Worm (Caenorhabditis elegans) whole organism, L2 larva: ENCODE data around the gene unc-50.
A peak's percentile ranks its signal among the peaks of the same experiment; 100 is the strongest.

Experiments
- C34F6.9 ChIP-seq: fragments of 150-350 bp; optimal IDR thresholded peaks from 2 replicates; lab custom pipeline; 2014; ENCODE audit warnings: missing biosample characterization, missing genetic modification characterization
- F13H6.1 ChIP-seq: sonication (generic microtip); optimal IDR thresholded peaks from 2 replicates; lab custom pipeline; 2016; ENCODE audit warnings: missing genetic modification characterization, missing compliant biosample characterization
- R02D3.7 ChIP-seq: fragments of 150-350 bp; optimal IDR thresholded peaks from 2 replicates; lab custom pipeline; 2014; ENCODE audit warnings: missing biosample characterization, missing genetic modification characterization
- Y55F3AM.14 ChIP-seq: fragments of 200-800 bp; sonication (Bioruptor generic); optimal IDR thresholded peaks from 2 replicates; lab custom pipeline; 2018; ENCODE audit warnings: mild to moderate bottlenecking, missing genetic modification characterization, missing compliant biosample characterization
- ZK546.5 ChIP-seq: sonication (generic microtip); optimal IDR thresholded peaks from 2 replicates; lab custom pipeline; 2017; ENCODE audit warnings: missing biosample characterization, missing genetic modification characterization
- aly-2 ChIP-seq: fragments of 150-350 bp; optimal IDR thresholded peaks from 2 replicates; lab custom pipeline; 2014; ENCODE audit warnings: missing biosample characterization, missing genetic modification characterization
- ama-1 ChIP-seq: fragments of 150-350 bp; optimal IDR thresholded peaks from 2 replicates; lab custom pipeline; 2018; ENCODE audit warnings: inconsistent platforms
- blmp-1 ChIP-seq: sonication (generic microtip); optimal IDR thresholded peaks from 2 replicates; lab custom pipeline; 2017; ENCODE audit warnings: missing genetic modification characterization, mild to moderate bottlenecking, missing compliant biosample characterization, antibody characterized with exemption, moderate library complexity; ENCODE audit not compliant: insufficient read depth
- ceh-16 ChIP-seq: fragments of 150-350 bp; optimal IDR thresholded peaks from 2 replicates; lab custom pipeline; 2014; ENCODE audit warnings: missing biosample characterization, missing genetic modification characterization
- ceh-82 ChIP-seq: fragments of 150-350 bp; optimal IDR thresholded peaks from 2 replicates; lab custom pipeline; 2014; ENCODE audit warnings: missing biosample characterization, missing genetic modification characterization
- crh-2 ChIP-seq: sonication (generic microtip); optimal IDR thresholded peaks from 2 replicates; lab custom pipeline; 2017; ENCODE audit warnings: missing biosample characterization, missing genetic modification characterization
- elt-1 ChIP-seq: fragments of 150-350 bp; optimal IDR thresholded peaks from 2 replicates; lab custom pipeline; 2014; ENCODE audit warnings: missing biosample characterization, missing genetic modification characterization
- elt-3 ChIP-seq: sonication (generic microtip); optimal IDR thresholded peaks from 2 replicates; lab custom pipeline; 2017; ENCODE audit warnings: missing biosample characterization, missing genetic modification characterization
- fos-1 ChIP-seq: fragments of 150-350 bp; optimal IDR thresholded peaks from 2 replicates; lab custom pipeline; 2014; ENCODE audit warnings: missing biosample characterization, missing genetic modification characterization
- gmeb-1 ChIP-seq: fragments of 150-350 bp; optimal IDR thresholded peaks from 2 replicates; lab custom pipeline; 2014; ENCODE audit warnings: missing biosample characterization, missing genetic modification characterization
- lin-13 ChIP-seq: fragments of 150-350 bp; optimal IDR thresholded peaks from 2 replicates; lab custom pipeline; 2014; ENCODE audit warnings: missing biosample characterization, missing genetic modification reagents, missing genetic modification characterization
- lsy-2 ChIP-seq, 2 experiments: fragments of 150-350 bp in 1 of 2; sonication (generic microtip) in 1 of 2; optimal IDR thresholded peaks; 2 replicates each; lab custom pipeline; 2014 to 2017; ENCODE audit warnings: missing biosample characterization in 2 of 2, missing genetic modification characterization in 2 of 2
- mab-5 ChIP-seq: fragments of 150-350 bp; optimal IDR thresholded peaks from 2 replicates; lab custom pipeline; 2014; ENCODE audit warnings: missing biosample characterization, missing genetic modification characterization
- nhr-11 ChIP-seq: fragments of 150-350 bp; optimal IDR thresholded peaks from 2 replicates; lab custom pipeline; 2014; ENCODE audit warnings: missing biosample characterization, missing genetic modification characterization
- nhr-129 ChIP-seq: fragments of 150-350 bp; optimal IDR thresholded peaks from 2 replicates; lab custom pipeline; 2014; ENCODE audit warnings: missing biosample characterization, missing genetic modification characterization
- nhr-23 ChIP-seq: fragments of 150-350 bp; optimal IDR thresholded peaks from 2 replicates; lab custom pipeline; 2014; ENCODE audit warnings: missing biosample characterization, missing genetic modification reagents, missing genetic modification characterization
- nhr-25 ChIP-seq: fragments of 150-350 bp; sonication (generic microtip); optimal IDR thresholded peaks from 3 replicates; lab custom pipeline; 2014; ENCODE audit warnings: missing biosample characterization, missing genetic modification characterization
- nhr-6 ChIP-seq: fragments of 150-350 bp; optimal IDR thresholded peaks from 2 replicates; lab custom pipeline; 2014; ENCODE audit warnings: missing biosample characterization, missing genetic modification characterization
- peb-1 ChIP-seq: fragments of 150-350 bp; optimal IDR thresholded peaks from 2 replicates; lab custom pipeline; 2014; ENCODE audit warnings: missing biosample characterization, missing genetic modification characterization
- skn-1 ChIP-seq: sonication (generic microtip); optimal IDR thresholded peaks from 2 replicates; lab custom pipeline; 2017; ENCODE audit warnings: missing biosample characterization, missing genetic modification characterization
- sma-3 ChIP-seq: sonication (generic microtip); optimal IDR thresholded peaks from 2 replicates; lab custom pipeline; 2016; ENCODE audit warnings: missing genetic modification reagents, missing genetic modification characterization, missing compliant biosample characterization
- sma-9 ChIP-seq, 2 experiments: fragments of 150-350 bp in 1 of 2; sonication (generic microtip) in 1 of 2; optimal IDR thresholded peaks; 2 replicates each; lab custom pipeline; 2014 to 2016; ENCODE audit warnings: missing genetic modification characterization in 2 of 2, mild to moderate bottlenecking in 1 of 2, missing biosample characterization in 1 of 2, missing compliant biosample characterization in 1 of 2, missing genetic modification reagents in 1 of 2, moderate library complexity in 1 of 2
- unc-39 ChIP-seq: fragments of 150-350 bp; optimal IDR thresholded peaks from 2 replicates; lab custom pipeline; 2014; ENCODE audit warnings: missing biosample characterization, missing genetic modification characterization
- unc-55 ChIP-seq: fragments of 150-350 bp; sonication (generic microtip); optimal IDR thresholded peaks from 3 replicates; lab custom pipeline; 2014; ENCODE audit warnings: missing biosample characterization, missing genetic modification reagents, missing genetic modification characterization
- zag-1 ChIP-seq: fragments of 150-350 bp; optimal IDR thresholded peaks from 2 replicates; lab custom pipeline; 2014; ENCODE audit warnings: missing biosample characterization, missing genetic modification characterization
- ztf-1 ChIP-seq: fragments of 200-800 bp; sonication (Bioruptor generic); conservative IDR thresholded peaks from 2 replicates; pipeline ENCODE4 v1.3.6; 2022; ENCODE audit warnings: missing genetic modification characterization, missing compliant biosample characterization
- ztf-11 ChIP-seq: sonication (generic microtip); optimal IDR thresholded peaks from 2 replicates; lab custom pipeline; 2017; ENCODE audit warnings: missing biosample characterization, missing genetic modification characterization

The unc-50 gene

DNA sequence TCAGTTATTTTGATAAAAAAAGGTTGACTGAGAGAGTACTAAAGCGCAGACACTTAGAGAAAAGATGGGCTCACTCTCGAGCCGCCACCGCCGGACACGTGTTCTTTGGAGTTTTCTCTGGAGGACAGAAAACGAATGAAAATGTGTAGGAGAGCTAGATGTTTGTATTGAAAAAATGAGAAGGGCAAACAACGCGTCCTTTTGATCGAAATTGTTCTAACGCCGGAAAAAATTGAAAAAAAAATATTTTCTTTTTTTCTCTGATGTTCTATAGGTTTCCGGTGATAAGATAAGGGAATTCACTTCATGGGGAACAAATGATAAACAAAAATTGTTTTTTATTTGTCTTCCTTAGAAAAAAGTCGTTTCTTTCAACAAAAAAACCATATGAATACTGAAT lies 11.8 kb upstream of the unc-50 start (continued):
- TF ChIP-seq lin-13 (GFP tag; lab: Kevin White, UChicago) (no peak), unc-55 (GFP tag; lab: Kevin White, UChicago) (no peak), ceh-16 (no peak), elt-3 (tag; lab: Kevin White, UChicago) (no peak), R02D3.7 (tag; lab: Kevin White, UChicago) (no peak), aly-2 (tag; lab: Kevin White, UChicago) (no peak), ama-1 (lab: Kevin White, UChicago) (no peak), ztf-11 (tag; lab: Kevin White, UChicago) (no peak), peb-1 (tag; lab: Kevin White, UChicago) (no peak), skn-1 (tag; lab: Kevin White, UChicago) (no peak), ZK546.5 (tag; lab: Kevin White, UChicago) (no peak), F13H6.1 (tag; lab: Kevin White, UChicago) (peak; percentile 32)
- TF ChIP-seq, all 48 proteins: peak for 6

DNA sequence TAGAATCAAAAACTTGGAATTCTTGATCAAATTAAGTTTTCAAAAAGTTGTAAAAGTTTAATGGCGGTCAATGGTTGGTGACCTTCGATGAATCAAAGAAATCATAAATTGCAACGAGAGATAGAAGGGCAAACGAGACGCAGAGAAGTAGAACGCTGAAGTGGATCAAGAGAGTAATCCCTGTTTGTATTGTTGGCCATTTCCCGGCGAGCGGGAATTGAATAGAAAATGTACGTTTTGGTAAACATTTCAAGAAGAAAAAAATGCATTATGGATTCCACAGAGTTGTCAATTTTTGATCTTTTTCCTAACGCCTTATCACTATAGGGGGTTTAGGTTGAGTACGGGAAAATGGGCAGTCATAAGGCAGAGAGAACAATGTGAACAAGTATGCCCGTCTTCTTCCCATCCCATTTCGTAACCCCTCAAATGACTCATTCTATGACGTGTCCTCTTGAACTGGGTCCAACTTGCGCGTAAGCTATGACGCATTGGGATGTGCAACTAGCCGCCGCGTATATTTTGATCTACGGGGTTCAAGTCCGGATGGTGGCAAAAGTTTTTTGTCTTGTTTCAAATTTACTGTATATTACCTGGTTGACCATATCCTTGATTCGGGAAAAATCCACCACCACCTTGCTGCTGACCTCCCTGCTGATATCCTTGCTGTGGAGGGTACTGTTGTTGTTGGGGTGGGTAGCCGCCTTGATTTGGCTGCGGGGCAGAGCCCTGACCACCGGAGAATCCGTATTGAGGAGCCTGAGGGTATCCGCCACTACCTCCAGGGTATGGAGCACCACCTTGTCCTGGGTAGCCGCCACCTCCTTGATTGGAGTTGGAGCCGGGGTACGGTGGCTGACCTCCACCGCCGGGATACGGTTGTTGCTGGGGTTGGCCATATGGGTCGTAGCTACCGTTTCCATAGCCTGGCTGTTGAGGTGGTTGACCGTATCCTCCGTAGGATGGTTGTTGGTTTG lies 10.9 kb upstream of the unc-50 start:
- TF ChIP-seq mab-5 (tag; lab: Kevin White, UChicago) (no peak), ztf-11 (tag; lab: Kevin White, UChicago) (no peak), sma-9 (GFP tag; optimal IDR thresholded peaks at IDR 0.05; lab: Kevin White, UChicago) (no peak), sma-9 (tag; optimal IDR thresholded peaks at IDR 0.05; lab: Kevin White, UChicago) (no peak), ama-1 (lab: Kevin White, UChicago) (peak; percentile 31), nhr-23 (tag; lab: Kevin White, UChicago) (no peak), nhr-129 (peak; percentile 10), fos-1 (peak; percentile 38), C34F6.9 (no peak), sma-3 (GFP tag; lab: Kevin White, UChicago) (peak; percentile 0), nhr-6 (tag; lab: Kevin White, UChicago) (peak; percentile 1), ZK546.5 (tag; lab: Kevin White, UChicago) (no peak), Y55F3AM.14 (GFP tag; lab: Kevin White, UChicago) (no peak), nhr-25 (peak; percentile 27)
- TF ChIP-seq, all 48 proteins: peak for 6

ce11 chrIII:10326327-10326726 lies 8.4 kb upstream of the unc-50 start:
- TF ChIP-seq crh-2 (tag; lab: Kevin White, UChicago) (no peak), ceh-82 (tag; lab: Kevin White, UChicago) (no peak), peb-1 (tag; lab: Kevin White, UChicago) (no peak), unc-39 (tag; lab: Kevin White, UChicago) (no peak), sma-3 (GFP tag; lab: Kevin White, UChicago) (no peak), F13H6.1 (tag; lab: Kevin White, UChicago) (no peak), sma-9 (GFP tag; optimal IDR thresholded peaks at IDR 0.05; lab: Kevin White, UChicago) (no peak), sma-9 (tag; optimal IDR thresholded peaks at IDR 0.05; lab: Kevin White, UChicago) (no peak), nhr-23 (tag; lab: Kevin White, UChicago) (no peak), zag-1 (tag; lab: Kevin White, UChicago) (no peak), lsy-2 (tag; optimal IDR thresholded peaks at IDR 0.05; lab: Kevin White, UChicago) (no peak), unc-55 (GFP tag; lab: Kevin White, UChicago) (no peak), elt-1 (tag; lab: Kevin White, UChicago) (no peak), gmeb-1 (tag; lab: Kevin White, UChicago) (no peak), aly-2 (tag; lab: Kevin White, UChicago) (no peak), Y55F3AM.14 (GFP tag; lab: Kevin White, UChicago) (no peak), nhr-11 (no peak)

DNA sequence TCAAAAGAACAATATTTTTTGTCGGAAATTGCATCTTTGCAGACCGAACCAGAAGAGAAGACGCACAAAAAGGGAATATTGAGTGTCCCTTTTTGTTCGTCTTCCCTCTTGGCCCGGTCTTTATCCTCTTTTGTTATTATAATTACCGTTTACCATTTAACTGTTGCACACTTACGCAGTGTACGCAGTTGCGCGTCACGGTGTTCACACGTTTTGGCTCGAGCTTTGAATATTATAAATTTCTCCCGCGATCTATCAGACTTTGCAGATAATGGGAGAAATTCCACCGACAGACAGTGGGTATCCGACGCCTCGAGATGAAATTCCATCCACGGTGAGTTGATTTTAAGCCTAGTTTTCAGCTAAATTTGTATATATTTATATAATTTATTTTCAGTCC lies 2.8 kb upstream of the unc-50 start, which contains the start of gene sas-7:
Gene sas-7, plus strand, starts transcription at position 232 of the 400 bp plus-strand sequence.
- no peak for TF ChIP-seq blmp-1 (tag; lab: Kevin White, UChicago)
- TF ChIP-seq ztf-1 (GFP tag; lab: Robert Waterston, UW): no peak
- peak; percentile 5 for TF ChIP-seq unc-55 (GFP tag; lab: Kevin White, UChicago)
- TF ChIP-seq ceh-82 (tag; lab: Kevin White, UChicago): no peak
- no peak for TF ChIP-seq skn-1 (tag; lab: Kevin White, UChicago)
- no peak for TF ChIP-seq crh-2 (tag; lab: Kevin White, UChicago)
